Fruit fly (Drosophila melanogaster) whole organism, embryonic: ENCODE measurements around the gene Mst77F.

Experiments used
- ATbp ChIP-seq: fragments of 200-800 bp; sonication (Bioruptor generic); optimal IDR thresholded peaks from 2 replicates; lab custom pipeline; 2017; ENCODE audit warnings: missing biosample characterization, mild to moderate bottlenecking, missing genetic modification characterization, missing genetic modification reagents
- Bdp1 ChIP-seq: fragments of 200-800 bp; sonication (Bioruptor generic); optimal IDR thresholded peaks from 3 replicates; lab custom pipeline; 2016; ENCODE audit warnings: missing biosample characterization, missing genetic modification characterization
- Bgb ChIP-seq: fragments of 200-800 bp; sonication (Bioruptor generic); IDR thresholded peaks from 2 replicates; pipeline ENCODE4 v1.3.6; 2022; ENCODE audit warnings: missing biosample characterization, missing genetic modification characterization; ENCODE audit not compliant: partially characterized antibody
- CG12769 ChIP-seq: fragments of 200-800 bp; sonication (Bioruptor generic); optimal IDR thresholded peaks from 2 replicates; lab custom pipeline; 2019; ENCODE audit warnings: missing biosample characterization, mild to moderate bottlenecking, missing genetic modification characterization, moderate library complexity
- CG13296 ChIP-seq: fragments of 200-800 bp; sonication (Bioruptor generic); optimal IDR thresholded peaks from 3 replicates; lab custom pipeline; 2018; ENCODE audit warnings: missing biosample characterization, mild to moderate bottlenecking, missing genetic modification characterization
- CG14710 ChIP-seq: fragments of 200-800 bp; sonication (Bioruptor generic); optimal IDR thresholded peaks from 3 replicates; lab custom pipeline; 2019; ENCODE audit warnings: missing biosample characterization, mild to moderate bottlenecking, missing genetic modification characterization, moderate library complexity
- CG1603 ChIP-seq: fragments of 200-800 bp; sonication (Bioruptor generic); optimal IDR thresholded peaks from 2 replicates; lab custom pipeline; 2019; ENCODE audit warnings: missing biosample characterization, mild to moderate bottlenecking, missing genetic modification characterization, moderate library complexity
- CG17361 ChIP-seq: fragments of 200-800 bp; sonication (Bioruptor generic); IDR thresholded peaks from 3 replicates; pipeline ENCODE4 v1.3.6; 2022; ENCODE audit warnings: missing biosample characterization, missing genetic modification characterization
- CG17385 ChIP-seq: fragments of 200-800 bp; sonication (Bioruptor generic); optimal IDR thresholded peaks from 3 replicates; lab custom pipeline; 2018; ENCODE audit warnings: missing biosample characterization, mild to moderate bottlenecking, missing genetic modification characterization
- CG17912 ChIP-seq: fragments of 200-800 bp; sonication (Bioruptor generic); optimal IDR thresholded peaks from 2 replicates; lab custom pipeline; 2018; ENCODE audit warnings: missing biosample characterization, mild to moderate bottlenecking, missing genetic modification characterization
- CG3163 ChIP-seq: fragments of 200-800 bp; sonication (Bioruptor generic); optimal IDR thresholded peaks from 3 replicates; lab custom pipeline; 2016; ENCODE audit warnings: missing biosample characterization, missing genetic modification characterization
- CG33557 ChIP-seq: fragments of 200-800 bp; sonication (Bioruptor generic); optimal IDR thresholded peaks from 2 replicates; lab custom pipeline; 2019; ENCODE audit warnings: missing biosample characterization, mild to moderate bottlenecking, missing genetic modification characterization, moderate library complexity
- CG3407 ChIP-seq: fragments of 200-800 bp; sonication (Bioruptor generic); optimal IDR thresholded peaks from 2 replicates; lab custom pipeline; 2018; ENCODE audit warnings: missing biosample characterization, mild to moderate bottlenecking, missing genetic modification characterization
- CG4617 ChIP-seq: fragments of 200-800 bp; sonication (Bioruptor generic); optimal IDR thresholded peaks from 3 replicates; lab custom pipeline; 2016; ENCODE audit warnings: missing biosample characterization, missing genetic modification characterization, borderline replicate concordance
- CG7357 ChIP-seq: fragments of 200-800 bp; sonication (Bioruptor generic); IDR thresholded peaks from 3 replicates; pipeline ENCODE4 v1.3.6; 2022; ENCODE audit warnings: missing biosample characterization, missing genetic modification characterization
- CG7556 ChIP-seq: fragments of 200-800 bp; sonication (Bioruptor generic); optimal IDR thresholded peaks from 2 replicates; lab custom pipeline; 2017; ENCODE audit warnings: missing biosample characterization, mild to moderate bottlenecking, missing genetic modification characterization
- CG7786 ChIP-seq: fragments of 200-800 bp; sonication (Bioruptor generic); optimal IDR thresholded peaks from 2 replicates; lab custom pipeline; 2016; ENCODE audit warnings: missing biosample characterization, missing genetic modification characterization
- CG9876 ChIP-seq: fragments of 200-800 bp; sonication (Bioruptor generic); optimal IDR thresholded peaks from 2 replicates; lab custom pipeline; 2016; ENCODE audit warnings: missing biosample characterization, missing genetic modification characterization
- CTCF ChIP-seq: fragments of 200-800 bp; sonication (Bioruptor generic); optimal IDR thresholded peaks from 2 replicates; lab custom pipeline; 2017; ENCODE audit warnings: missing biosample characterization, mild to moderate bottlenecking, missing genetic modification characterization, moderate library complexity
- CkIIα-i1 ChIP-seq: fragments of 200-800 bp; sonication (Bioruptor generic); IDR thresholded peaks from 2 replicates; pipeline ENCODE4 v1.3.6; 2022; ENCODE audit warnings: missing biosample characterization, missing genetic modification characterization
- CoRest ChIP-seq: fragments of 200-800 bp; sonication (Bioruptor generic); optimal IDR thresholded peaks from 3 replicates; lab custom pipeline; 2018; ENCODE audit warnings: missing biosample characterization, mild to moderate bottlenecking, missing genetic modification characterization, moderate library complexity
- D19A ChIP-seq: fragments of 200-800 bp; optimal IDR thresholded peaks from 3 replicates; lab custom pipeline; 2019; ENCODE audit warnings: missing biosample characterization, mild to moderate bottlenecking, missing genetic modification characterization, moderate library complexity
- Dad ChIP-seq: fragments of 200-800 bp; sonication (Bioruptor generic); optimal IDR thresholded peaks from 3 replicates; lab custom pipeline; 2016; ENCODE audit warnings: missing biosample characterization, missing genetic modification characterization
- Gsc ChIP-seq: fragments of 200-800 bp; sonication (Bioruptor generic); IDR thresholded peaks from 2 replicates; pipeline ENCODE4 v1.3.6; 2022; ENCODE audit warnings: missing biosample characterization, missing genetic modification characterization
- HmgZ ChIP-seq: fragments of 200-800 bp; sonication (Bioruptor generic); optimal IDR thresholded peaks from 2 replicates; lab custom pipeline; 2018; ENCODE audit warnings: missing biosample characterization, mild to moderate bottlenecking, missing genetic modification characterization
- Hr51 ChIP-seq, 2 experiments: fragments of 200-800 bp; sonication (Bioruptor generic); optimal IDR thresholded peaks; 2 replicates in 1 of 2; 3 replicates in 1 of 2; lab custom pipeline; 2016 to 2018; ENCODE audit warnings: missing biosample characterization in 2 of 2, missing genetic modification characterization in 2 of 2, mild to moderate bottlenecking in 1 of 2, moderate library complexity in 1 of 2
- Kr ChIP-seq: fragments of 200-800 bp; sonication (Bioruptor generic); optimal IDR thresholded peaks from 2 replicates; lab custom pipeline; 2017; ENCODE audit warnings: missing biosample characterization, mild to moderate bottlenecking, missing genetic modification characterization
- Lhr ChIP-seq: fragments of 200-800 bp; sonication (Bioruptor generic); optimal IDR thresholded peaks from 3 replicates; lab custom pipeline; 2017; ENCODE audit warnings: mild to moderate bottlenecking, missing biosample characterization, missing genetic modification reagents, missing genetic modification characterization
- Oli ChIP-seq: fragments of 200-800 bp; sonication (Bioruptor generic); optimal IDR thresholded peaks from 2 replicates; lab custom pipeline; 2018; ENCODE audit warnings: missing biosample characterization, mild to moderate bottlenecking, missing genetic modification characterization, moderate library complexity
- Sry-β ChIP-seq: fragments of 200-800 bp; sonication (Bioruptor generic); optimal IDR thresholded peaks from 2 replicates; lab custom pipeline; 2018; ENCODE audit warnings: missing biosample characterization, mild to moderate bottlenecking, missing genetic modification characterization, moderate library complexity
- Usf ChIP-seq: fragments of 200-800 bp; sonication (Bioruptor generic); optimal IDR thresholded peaks from 2 replicates; lab custom pipeline; 2017; ENCODE audit warnings: missing genotype, missing biosample characterization, missing genetic modification characterization
- bigmax ChIP-seq: fragments of 200-800 bp; sonication (Bioruptor generic); optimal IDR thresholded peaks from 2 replicates; lab custom pipeline; 2018; ENCODE audit warnings: missing biosample characterization, mild to moderate bottlenecking, missing genetic modification characterization
- dan ChIP-seq: fragments of 200-800 bp; sonication (Bioruptor generic); IDR thresholded peaks from 2 replicates; pipeline ENCODE4 v1.3.6; 2022; ENCODE audit warnings: missing biosample characterization, missing genetic modification characterization
- fd102C ChIP-seq: fragments of 200-800 bp; sonication (Bioruptor generic); optimal IDR thresholded peaks from 2 replicates; lab custom pipeline; 2018; ENCODE audit warnings: missing biosample characterization, mild to moderate bottlenecking, missing genetic modification characterization, moderate library complexity
- gfzf ChIP-seq: fragments of 200-800 bp; sonication (Bioruptor generic); optimal IDR thresholded peaks from 2 replicates; lab custom pipeline; 2016; ENCODE audit warnings: missing biosample characterization, mild to moderate bottlenecking, missing genetic modification characterization, moderate library complexity
- grn ChIP-seq: fragments of 200-800 bp; sonication (Bioruptor generic); optimal IDR thresholded peaks from 3 replicates; lab custom pipeline; 2017; ENCODE audit warnings: missing biosample characterization, missing genetic modification characterization
- hb ChIP-seq: fragments of 200-800 bp; sonication (Bioruptor generic); IDR thresholded peaks from 3 replicates; pipeline ENCODE4 v1.3.6; 2022; ENCODE audit warnings: missing biosample characterization, missing genetic modification characterization; ENCODE audit not compliant: partially characterized antibody
- ken ChIP-seq: fragments of 200-800 bp; sonication (Bioruptor generic); IDR thresholded peaks from 3 replicates; pipeline ENCODE4 v1.3.6; 2022; ENCODE audit warnings: missing biosample characterization, missing genetic modification characterization
- klu ChIP-seq: fragments of 200-800 bp; sonication (Bioruptor generic); IDR thresholded peaks from 2 replicates; pipeline ENCODE4 v1.3.6; 2022; ENCODE audit warnings: missing biosample characterization, missing genetic modification characterization
- mld ChIP-seq: fragments of 200-800 bp; sonication (Bioruptor generic); IDR thresholded peaks from 3 replicates; pipeline ENCODE4 v1.3.6; 2022; ENCODE audit warnings: missing biosample characterization, missing genetic modification characterization; ENCODE audit not compliant: partially characterized antibody
- phol ChIP-seq: fragments of 200-800 bp; sonication (Bioruptor generic); optimal IDR thresholded peaks from 3 replicates; lab custom pipeline; 2018; ENCODE audit warnings: missing biosample characterization, mild to moderate bottlenecking, missing genetic modification characterization, moderate library complexity
- sd ChIP-seq: fragments of 200-800 bp; sonication (Bioruptor generic); optimal IDR thresholded peaks from 3 replicates; lab custom pipeline; 2018; ENCODE audit warnings: missing biosample characterization, mild to moderate bottlenecking, missing genetic modification characterization, moderate library complexity
- sima ChIP-seq: fragments of 200-800 bp; sonication (Bioruptor generic); optimal IDR thresholded peaks from 2 replicates; lab custom pipeline; 2016; ENCODE audit warnings: missing biosample characterization, missing genetic modification characterization
- sisA ChIP-seq: fragments of 200-800 bp; sonication (Bioruptor generic); IDR thresholded peaks from 2 replicates; pipeline ENCODE4 v1.3.6; 2022; ENCODE audit warnings: missing biosample characterization, missing genetic modification characterization
- sob ChIP-seq: fragments of 200-800 bp; sonication (Bioruptor generic); IDR thresholded peaks from 2 replicates; pipeline ENCODE4 v1.3.6; 2022; ENCODE audit warnings: missing biosample characterization, missing genetic modification characterization
- toy ChIP-seq: fragments of 200-800 bp; sonication (Bioruptor generic); IDR thresholded peaks from 2 replicates; pipeline ENCODE4 v1.3.6; 2022; ENCODE audit warnings: missing biosample characterization, missing genetic modification characterization
- vnd ChIP-seq: fragments of 200-800 bp; sonication (Bioruptor generic); IDR thresholded peaks from 3 replicates; pipeline ENCODE4 v1.3.6; 2022; ENCODE audit warnings: missing biosample characterization, missing genetic modification characterization; ENCODE audit not compliant: partially characterized antibody
- vvl ChIP-seq: fragments of 200-800 bp; sonication (Bioruptor generic); IDR thresholded peaks from 2 replicates; pipeline ENCODE4 v1.3.6; 2022; ENCODE audit warnings: missing biosample characterization, missing genetic modification characterization
- wdn ChIP-seq: fragments of 200-800 bp; sonication (Bioruptor generic); IDR thresholded peaks from 2 replicates; pipeline ENCODE4 v1.3.6; 2022; ENCODE audit warnings: missing biosample characterization, missing genetic modification characterization
- z ChIP-seq: fragments of 200-800 bp; sonication (Bioruptor generic); IDR thresholded peaks from 3 replicates; pipeline ENCODE4 v1.3.6; 2022; ENCODE audit warnings: missing biosample characterization, missing genetic modification characterization

The Mst77F gene

dm6 chr3L:20841465-20842109 lies 23.8 kb upstream of the Mst77F start, which contains the start of the genes CSN3 and CG11456 (continued):
- peak; percentile 50; the same call in 1 of the 3 replicates for TF ChIP-seq hb (GFP tag; lab: Robert Waterston, UW)
- TF ChIP-seq ATbp (GFP tag; lab: Kevin White, UChicago) = no peak
- no peak for TF ChIP-seq CG7357
- TF ChIP-seq CG3163 (GFP tag; lab: Kevin White, UChicago) = no peak
- no peak for TF ChIP-seq Oli (tag; lab: Kevin White, UChicago)
- no peak for TF ChIP-seq CG33557
- TF ChIP-seq CG13296 (GFP tag; lab: Kevin White, UChicago) = no peak
- TF ChIP-seq CG7786 (GFP tag; lab: Kevin White, UChicago) = peak; percentile 59
- peak; percentile 23; the same call in 1 of the 3 replicates for TF ChIP-seq mld (GFP tag; lab: Robert Waterston, UW)
- TF ChIP-seq sd = no peak
- no peak for TF ChIP-seq grn
- TF ChIP-seq CG7556 (GFP tag; lab: Kevin White, UChicago) = no peak
- TF ChIP-seq CG17912 (GFP tag; lab: Kevin White, UChicago) = no peak
- TF ChIP-seq sisA (GFP tag; lab: Robert Waterston, UW) = 0 out of 2 replicates have a peak, but pooled peaks have one; percentile 27
- no peak for TF ChIP-seq CG17385 (GFP tag; lab: Kevin White, UChicago)
- peak; percentile 60 for TF ChIP-seq CG14710 (tag; lab: Kevin White, UChicago)
- no peak for TF ChIP-seq toy
- TF ChIP-seq CkIIα-i1 (GFP tag; lab: Robert Waterston, UW) = no peak
- TF ChIP-seq vvl (GFP tag; lab: Robert Waterston, UW) = no peak; the same call in 1 of the 2 replicates
- peak; percentile 21 for TF ChIP-seq gfzf (GFP tag; lab: Kevin White, UChicago)
- peak; percentile 65 for TF ChIP-seq CG1603
- peak; percentile 96 for TF ChIP-seq CTCF (GFP tag; lab: Kevin White, UChicago)
- peak; percentile 58 for TF ChIP-seq CoRest (tag; lab: Kevin White, UChicago)
- peak; percentile 61; the same call in 1 of the 3 replicates for TF ChIP-seq ken (GFP tag; lab: Robert Waterston, UW)
- no peak for TF ChIP-seq Sry-β (GFP tag; lab: Kevin White, UChicago)
- TF ChIP-seq Usf = no peak
- peak; percentile 80 for TF ChIP-seq Lhr (GFP tag; lab: Kevin White, UChicago)
- TF ChIP-seq CG12769 = no peak
- TF ChIP-seq Gsc (GFP tag; lab: Robert Waterston, UW) = no peak
- no peak for TF ChIP-seq bigmax
- TF ChIP-seq sob = peak; percentile 75; the same call in 1 of the 2 replicates
- TF ChIP-seq Bgb (GFP tag; lab: Robert Waterston, UW) = peak; percentile 72
- TF ChIP-seq klu = no peak
- no peak for TF ChIP-seq CG9876 (GFP tag; lab: Kevin White, UChicago)
- TF ChIP-seq wdn (GFP tag; lab: Robert Waterston, UW) = no peak
- no peak for TF ChIP-seq dan
- peak; percentile 6 for TF ChIP-seq Bdp1 (GFP tag; lab: Kevin White, UChicago)
- TF ChIP-seq CG3407 (GFP tag; lab: Kevin White, UChicago) = no peak
- TF ChIP-seq Hr51 (GFP tag; optimal IDR thresholded peaks at IDR 0.05; lab: Kevin White, UChicago) = peak in 1 of 2 experiments; percentile 19
- TF ChIP-seq fd102C (GFP tag; lab: Kevin White, UChicago) = no peak
- TF ChIP-seq CG17361 (GFP tag; lab: Robert Waterston, UW) = no peak
- peak; percentile 58 for TF ChIP-seq CG4617 (GFP tag; lab: Kevin White, UChicago)
- TF ChIP-seq HmgZ = peak; percentile 65
- peak; percentile 85 for TF ChIP-seq Kr (GFP tag; lab: Kevin White, UChicago)
- peak; percentile 32 for TF ChIP-seq Dad (GFP tag; lab: Kevin White, UChicago)
- peak; percentile 57; the same call in 2 of the 3 replicates for TF ChIP-seq vnd (GFP tag; lab: Robert Waterston, UW)
- TF ChIP-seq sima (GFP tag; lab: Kevin White, UChicago) = no peak
- peak; percentile 94 for TF ChIP-seq D19A (tag; lab: Kevin White, UChicago)
- TF ChIP-seq phol (tag; lab: Kevin White, UChicago) = peak; percentile 65
- TF ChIP-seq z (GFP tag; lab: Robert Waterston, UW) = no peak
